Worm (Caenorhabditis elegans) whole organism, L3 larva: ENCODE measurements around the gene pudl-2.
A peak's percentile ranks its signal among the peaks of the same experiment; 100 is the strongest.

Experiments used
- ama-1 ChIP-seq: fragments of 150-350 bp; optimal IDR thresholded peaks from 2 replicates; lab custom pipeline; 2018
- daf-12 ChIP-seq: fragments of 150-350 bp; optimal IDR thresholded peaks from 2 replicates; lab custom pipeline; 2014; ENCODE audit warnings: missing biosample characterization, missing genetic modification reagents, missing genetic modification characterization
- lin-15B ChIP-seq: fragments of 150-350 bp; optimal IDR thresholded peaks from 2 replicates; lab custom pipeline; 2014; ENCODE audit warnings: missing biosample characterization, missing genetic modification characterization
- lin-39 ChIP-seq: fragments of 150-350 bp; optimal IDR thresholded peaks from 2 replicates; lab custom pipeline; 2018; ENCODE audit warnings: missing biosample characterization, missing genetic modification reagents, missing genetic modification characterization
- nhr-12 ChIP-seq: fragments of 150-350 bp; optimal IDR thresholded peaks from 2 replicates; lab custom pipeline; 2014; ENCODE audit warnings: missing biosample characterization, missing genetic modification characterization
- nhr-25 ChIP-seq: sonication (generic microtip); optimal IDR thresholded peaks from 2 replicates; lab custom pipeline; 2017; ENCODE audit warnings: missing biosample characterization, missing genetic modification characterization
- nhr-28 ChIP-seq: fragments of 150-350 bp; optimal IDR thresholded peaks from 2 replicates; lab custom pipeline; 2014; ENCODE audit warnings: missing biosample characterization, missing genetic modification characterization
- skn-1 ChIP-seq: fragments of 150-350 bp; optimal IDR thresholded peaks from 2 replicates; lab custom pipeline; 2014; ENCODE audit warnings: missing biosample characterization, missing genetic modification characterization
- tbx-2 ChIP-seq: sonication (generic microtip); optimal IDR thresholded peaks from 2 replicates; lab custom pipeline; 2016; ENCODE audit warnings: mild to moderate bottlenecking, missing genetic modification characterization, missing compliant biosample characterization

ce11 chrIV:2798339-2798738 is 36.3 kb upstream of the pudl-2 start, which contains the start of gene Y54G2A.52:
- TF ChIP-seq daf-12 (no peak), nhr-28 (tag; lab: Kevin White, UChicago) (no peak), nhr-12 (no peak), lin-15B (tag; lab: Kevin White, UChicago) (no peak), tbx-2 (tag; lab: Kevin White, UChicago) (no peak), nhr-25 (tag; lab: Kevin White, UChicago) (no peak), ama-1 (no peak), lin-39 (no peak), skn-1 (tag; lab: Kevin White, UChicago) (peak; percentile 35)
